Fruit fly (Drosophila melanogaster) whole organism, prepupa: Measurements from ENCODE around the gene Acsf2.

Experiments
- CG10631 ChIP-seq: fragments of 200-800 bp; sonication (Bioruptor generic); optimal IDR thresholded peaks from 2 replicates; lab custom pipeline; 2016; ENCODE audit warnings: missing biosample characterization, missing genetic modification characterization
- CG11294 ChIP-seq: fragments of 200-800 bp; sonication (Bioruptor generic); IDR thresholded peaks from 2 replicates; pipeline ENCODE4 v1.3.6; 2022; ENCODE audit warnings: missing biosample characterization, missing genetic modification characterization
- CG11762 ChIP-seq: fragments of 200-800 bp; sonication (Bioruptor generic); optimal IDR thresholded peaks from 3 replicates; lab custom pipeline; 2016; ENCODE audit warnings: missing biosample characterization, missing genetic modification characterization; ENCODE audit not compliant: insufficient read depth
- CG11902 ChIP-seq: fragments of 200-800 bp; sonication (Bioruptor generic); optimal IDR thresholded peaks from 3 replicates; lab custom pipeline; 2016; ENCODE audit warnings: missing biosample characterization, missing genetic modification characterization
- CG15336 ChIP-seq: fragments of 200-800 bp; sonication (Bioruptor generic); IDR thresholded peaks from 2 replicates; pipeline ENCODE4 v1.3.6; 2022; ENCODE audit warnings: missing biosample characterization, missing genetic modification characterization
- CG3032 ChIP-seq: fragments of 200-800 bp; optimal IDR thresholded peaks from 2 replicates; lab custom pipeline; 2019; ENCODE audit warnings: missing biosample characterization, mild to moderate bottlenecking, missing genetic modification characterization, moderate library complexity
- CG31627 ChIP-seq: fragments of 200-800 bp; sonication (Bioruptor generic); optimal IDR thresholded peaks from 3 replicates; lab custom pipeline; 2016; ENCODE audit warnings: missing biosample characterization, missing genetic modification characterization
- CG32006 ChIP-seq: fragments of 200-800 bp; sonication (Bioruptor generic); optimal IDR thresholded peaks from 3 replicates; lab custom pipeline; 2017; ENCODE audit warnings: missing biosample characterization, mild to moderate bottlenecking, missing genetic modification characterization
- CG34406 ChIP-seq: fragments of 200-800 bp; sonication (Bioruptor generic); optimal IDR thresholded peaks from 3 replicates; lab custom pipeline; 2016; ENCODE audit warnings: missing biosample characterization, missing genetic modification characterization
- CG6163 ChIP-seq: fragments of 200-800 bp; sonication (Bioruptor generic); IDR thresholded peaks from 3 replicates; pipeline ENCODE4 v1.3.6; 2022; ENCODE audit warnings: missing biosample characterization, missing genetic modification characterization
- CG6276 ChIP-seq: fragments of 200-800 bp; sonication (Bioruptor generic); optimal IDR thresholded peaks from 2 replicates; lab custom pipeline; 2017; ENCODE audit warnings: missing biosample characterization, mild to moderate bottlenecking, missing genetic modification characterization
- CG6792 ChIP-seq: fragments of 200-800 bp; sonication (Bioruptor generic); optimal IDR thresholded peaks from 3 replicates; lab custom pipeline; 2016; ENCODE audit warnings: missing biosample characterization, missing genetic modification characterization
- CG6808 ChIP-seq: fragments of 200-800 bp; sonication (Bioruptor generic); optimal IDR thresholded peaks from 3 replicates; lab custom pipeline; 2017; ENCODE audit warnings: missing biosample characterization, missing genetic modification characterization, mild to moderate bottlenecking, moderate library complexity, missing genetic modification reagents
- CG6854 ChIP-seq: fragments of 200-800 bp; sonication (Bioruptor generic); optimal IDR thresholded peaks from 2 replicates; lab custom pipeline; 2017; ENCODE audit warnings: missing biosample characterization, mild to moderate bottlenecking, missing genetic modification characterization
- CG7368 ChIP-seq: fragments of 200-800 bp; sonication (Bioruptor generic); optimal IDR thresholded peaks from 3 replicates; lab custom pipeline; 2016; ENCODE audit warnings: missing biosample characterization, missing genetic modification characterization
- CG9139 ChIP-seq: fragments of 200-800 bp; sonication (Bioruptor generic); optimal IDR thresholded peaks from 3 replicates; lab custom pipeline; 2017; ENCODE audit warnings: missing biosample characterization, mild to moderate bottlenecking, missing genetic modification characterization
- Eip75B ChIP-seq: fragments of 200-800 bp; sonication (Bioruptor generic); optimal IDR thresholded peaks from 3 replicates; lab custom pipeline; 2016; ENCODE audit warnings: missing biosample characterization, missing genetic modification characterization
- Eip78C ChIP-seq: fragments of 200-800 bp; sonication (Bioruptor generic); peaks from one replicate; lab custom pipeline; 2016; ENCODE audit warnings: missing biosample characterization, missing genetic modification characterization
- Eip93F ChIP-seq: fragments of 200-800 bp; sonication (Bioruptor generic); optimal IDR thresholded peaks from 2 replicates; lab custom pipeline; 2016; ENCODE audit warnings: missing biosample characterization, mild to moderate bottlenecking, missing genetic modification characterization
- Ets96B ChIP-seq: fragments of 200-800 bp; optimal IDR thresholded peaks from 2 replicates; lab custom pipeline; 2019; ENCODE audit warnings: missing biosample characterization, mild to moderate bottlenecking, missing genetic modification characterization, moderate library complexity
- Gug ChIP-seq: fragments of 200-800 bp; sonication (Bioruptor generic); IDR thresholded peaks from 2 replicates; pipeline ENCODE4 v1.3.6; 2022; ENCODE audit warnings: missing biosample characterization, missing genetic modification characterization
- Hr38 ChIP-seq: sonication (Bioruptor generic); optimal IDR thresholded peaks from 2 replicates; lab custom pipeline; 2016; ENCODE audit warnings: missing biosample characterization, missing genetic modification characterization
- Hr4 ChIP-seq: fragments of 200-800 bp; sonication (Bioruptor generic); optimal IDR thresholded peaks from 3 replicates; lab custom pipeline; 2016; ENCODE audit warnings: missing biosample characterization, missing genetic modification characterization
- Met ChIP-seq: fragments of 200-800 bp; sonication (Bioruptor generic); optimal IDR thresholded peaks from 3 replicates; lab custom pipeline; 2016; ENCODE audit warnings: missing biosample characterization, missing genetic modification characterization
- OdsH ChIP-seq: fragments of 200-800 bp; sonication (Bioruptor generic); optimal IDR thresholded peaks from 3 replicates; lab custom pipeline; 2016; ENCODE audit warnings: missing biosample characterization, missing genetic modification characterization
- Smox ChIP-seq: fragments of 200-800 bp; sonication (Bioruptor generic); optimal IDR thresholded peaks from 3 replicates; lab custom pipeline; 2016; ENCODE audit warnings: missing biosample characterization, missing genetic modification characterization
- Sox102F ChIP-seq: fragments of 200-800 bp; sonication (Bioruptor generic); optimal IDR thresholded peaks from 2 replicates; lab custom pipeline; 2016; ENCODE audit warnings: missing biosample characterization, mild to moderate bottlenecking, missing genetic modification characterization
- Sox14 ChIP-seq: fragments of 200-800 bp; sonication (Bioruptor generic); optimal IDR thresholded peaks from 3 replicates; lab custom pipeline; 2016; ENCODE audit warnings: missing biosample characterization, missing genetic modification characterization
- Sox15 ChIP-seq: fragments of 200-800 bp; sonication (Bioruptor generic); optimal IDR thresholded peaks from 3 replicates; lab custom pipeline; 2016; ENCODE audit warnings: missing biosample characterization, missing genetic modification characterization
- fd59A ChIP-seq: fragments of 200-800 bp; sonication (Bioruptor generic); optimal IDR thresholded peaks from 2 replicates; lab custom pipeline; 2017; ENCODE audit warnings: missing biosample characterization, mild to moderate bottlenecking, missing genetic modification characterization, missing genetic modification reagents
- fkh ChIP-seq: fragments of 200-800 bp; sonication (Bioruptor generic); optimal IDR thresholded peaks from 3 replicates; lab custom pipeline; 2017; ENCODE audit warnings: missing biosample characterization, mild to moderate bottlenecking, missing genetic modification characterization, moderate library complexity
- net ChIP-seq: fragments of 200-800 bp; sonication (Bioruptor generic); optimal IDR thresholded peaks from 3 replicates; lab custom pipeline; 2016; ENCODE audit warnings: missing biosample characterization, missing genetic modification characterization
- pdm3 ChIP-seq: fragments of 200-800 bp; sonication (Bioruptor generic); optimal IDR thresholded peaks from 3 replicates; lab custom pipeline; 2016; ENCODE audit warnings: missing biosample characterization, missing genetic modification characterization
- salr ChIP-seq, 2 experiments: fragments of 200-800 bp; sonication (Bioruptor generic); optimal IDR thresholded peaks; 3 replicates each; lab custom pipeline; 2016 to 2018; ENCODE audit warnings: missing biosample characterization in 2 of 2, missing genetic modification characterization in 2 of 2, mild to moderate bottlenecking in 1 of 2
- spab ChIP-seq: fragments of 200-800 bp; sonication (Bioruptor generic); optimal IDR thresholded peaks from 2 replicates; lab custom pipeline; 2017; ENCODE audit warnings: missing biosample characterization, mild to moderate bottlenecking, missing genetic modification characterization, missing genetic modification reagents
- svp ChIP-seq: fragments of 200-800 bp; sonication (Bioruptor generic); peaks from one replicate; lab custom pipeline; 2016; ENCODE audit warnings: missing biosample characterization, missing genetic modification characterization
- topi ChIP-seq: fragments of 200-800 bp; sonication (Bioruptor generic); optimal IDR thresholded peaks from 3 replicates; lab custom pipeline; 2016; ENCODE audit warnings: missing biosample characterization, missing genetic modification characterization
- vri ChIP-seq: fragments of 200-800 bp; sonication (Bioruptor generic); optimal IDR thresholded peaks from 3 replicates; lab custom pipeline; 2016; ENCODE audit warnings: missing biosample characterization, mild to moderate bottlenecking, missing genetic modification characterization

The Acsf2 gene

DNA sequence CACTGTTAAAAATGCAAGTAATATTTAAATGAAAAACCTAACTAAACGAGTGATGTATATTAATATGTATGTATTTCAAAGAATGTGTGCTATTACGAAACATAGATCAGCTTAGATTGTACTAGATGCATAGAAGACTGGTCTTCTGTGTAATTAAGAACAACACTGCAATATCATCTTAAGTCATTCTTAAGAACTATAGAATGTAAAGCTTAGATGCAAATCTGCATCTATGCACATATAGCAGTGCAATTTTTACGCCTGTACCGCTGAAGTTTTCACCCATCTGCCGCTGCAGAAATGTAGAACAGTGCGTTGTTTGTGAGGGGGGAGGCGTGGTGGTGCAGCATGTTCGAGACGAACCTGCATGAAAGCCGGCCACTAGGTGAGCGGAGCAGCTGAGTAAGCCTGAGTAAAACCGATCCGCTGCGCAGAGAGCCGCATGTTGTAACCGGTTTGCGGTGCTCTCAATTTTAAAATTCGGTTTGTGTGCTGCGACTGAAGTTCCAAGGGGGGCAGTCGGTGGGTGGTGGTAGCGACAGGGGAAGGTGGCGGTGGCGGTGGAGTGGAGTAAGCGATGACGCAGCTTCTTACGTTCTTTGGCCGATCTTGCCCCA, 45.3 kb downstream of the Acsf2 start (continued):
- TF ChIP-seq Hr4 (peak; percentile 62), CG11294 (GFP tag; lab: Robert Waterston, UW) (no peak), CG3032 (tag; lab: Kevin White, UChicago) (peak; percentile 93), CG15336 (GFP tag; lab: Robert Waterston, UW) (peak; percentile 68), Gug (GFP tag; lab: Robert Waterston, UW) (peak; percentile 43), Ets96B (tag; lab: Kevin White, UChicago) (peak; percentile 94), spab (GFP tag; lab: Kevin White, UChicago) (peak; percentile 93), CG6808 (peak; percentile 92), OdsH (GFP tag; lab: Kevin White, UChicago) (peak; percentile 83), Met (GFP tag; lab: Kevin White, UChicago) (peak; percentile 59), CG11762 (GFP tag; lab: Kevin White, UChicago) (peak; percentile 86), CG6163 (peak; percentile 76), Smox (GFP tag; lab: Kevin White, UChicago) (peak; percentile 63), CG6854 (GFP tag; lab: Kevin White, UChicago) (no peak), salr (GFP tag; optimal IDR thresholded peaks at IDR 0.05; lab: Kevin White, UChicago) (peak; percentile 68 to 87), svp (GFP tag; lab: Kevin White, UChicago) (peak; percentile 48), CG10631 (peak; percentile 85), net (peak; percentile 71), Hr38 (GFP tag; lab: Kevin White, UChicago) (no peak), vri (GFP tag; lab: Kevin White, UChicago) (no peak), CG34406 (GFP tag; lab: Kevin White, UChicago) (peak; percentile 76), CG6792 (GFP tag; lab: Kevin White, UChicago) (peak; percentile 72), Eip78C (peak; percentile 98), Eip93F (GFP tag; lab: Kevin White, UChicago) (peak; percentile 52), CG31627 (GFP tag; lab: Kevin White, UChicago) (peak; percentile 63), pdm3 (peak; percentile 72), CG11902 (GFP tag; lab: Kevin White, UChicago) (peak; percentile 63), CG7368 (peak; percentile 73), Sox15 (GFP tag; lab: Kevin White, UChicago) (peak; percentile 47), Eip75B (GFP tag; lab: Kevin White, UChicago) (peak; percentile 59)
- TF ChIP-seq, all 60 proteins: peak for 53

DNA sequence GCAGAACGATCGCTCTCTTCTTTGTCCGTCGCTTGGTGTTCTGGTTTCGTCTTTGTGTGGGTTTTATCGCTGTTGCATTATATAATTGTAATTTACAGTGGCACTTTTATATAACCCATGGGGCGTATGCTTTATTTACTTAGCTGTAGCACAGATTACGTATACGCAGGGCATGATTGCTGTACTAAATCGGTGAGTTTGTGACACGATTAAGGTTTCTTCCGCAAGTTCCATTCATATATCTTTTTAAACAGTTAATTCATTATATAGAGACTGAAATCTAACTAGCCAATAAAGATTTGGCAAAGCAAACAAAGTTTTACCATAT, 46.8 kb downstream of the Acsf2 start:
- TF ChIP-seq Sox14 (no peak), Eip93F (GFP tag; lab: Kevin White, UChicago) (peak; percentile 16), fkh (GFP tag; lab: Kevin White, UChicago) (peak; percentile 31), fd59A (no peak), Eip75B (GFP tag; lab: Kevin White, UChicago) (peak; percentile 37), CG6808 (no peak), CG32006 (GFP tag; lab: Kevin White, UChicago) (no peak), Eip78C (peak; percentile 19), CG9139 (peak; percentile 50), CG11294 (GFP tag; lab: Robert Waterston, UW) (no peak), CG7368 (peak; percentile 13), Hr4 (no peak), Sox102F (GFP tag; lab: Kevin White, UChicago) (no peak), CG6276 (GFP tag; lab: Kevin White, UChicago) (no peak), svp (GFP tag; lab: Kevin White, UChicago) (peak; percentile 74), pdm3 (no peak), topi (peak; percentile 32)
